Worm (Caenorhabditis elegans): ENCODE results near the gene Y57E12AL.1.

DNA sequence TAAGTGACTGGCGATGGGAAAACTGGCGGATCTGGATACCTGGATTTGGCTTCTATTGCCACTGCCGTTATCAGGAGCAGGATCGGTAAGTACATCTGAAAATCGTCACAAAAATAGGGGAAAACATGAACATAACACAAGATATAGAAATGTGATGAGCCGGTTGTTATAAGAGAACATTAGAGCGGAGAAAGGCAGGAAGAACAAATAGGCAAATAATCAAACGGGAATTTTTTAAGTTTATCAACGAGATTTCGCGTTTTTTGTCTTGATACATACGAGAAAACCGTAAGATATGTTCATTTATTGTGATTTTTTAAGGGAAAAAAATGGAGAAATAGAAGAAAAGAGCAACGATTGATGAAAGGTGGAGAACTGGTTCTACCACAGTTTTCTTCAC, 4.9 kb downstream of the Y57E12AL.1 start, which contains the start of gene Y57E12AR.1:
- TF ChIP-seq unc-62 (GFP tag; optimal IDR thresholded peaks at IDR 0.05 in 1 of 2) (no peak), unc-62 (tag; optimal IDR thresholded peaks at IDR 0.05) (no peak), nhr-6 (tag; optimal IDR thresholded peaks at IDR 0.05) (no peak), ceh-62 (tag; optimal IDR thresholded peaks at IDR 0.05) (no peak), hmg-1.1 (GFP tag; IDR thresholded peaks at IDR 0.05) (no peak)

Data from whole organism, L4 larva.